Worm (Caenorhabditis elegans) whole organism, L1 larva: Measurements from ENCODE around the gene ribo-1.
A peak's percentile ranks its signal among the peaks of the same experiment; 100 is the strongest.

Experiments
- C04F5.9 ChIP-seq: sonication (generic microtip); optimal IDR thresholded peaks from 2 replicates; lab custom pipeline; 2016; ENCODE audit warnings: missing genetic modification characterization, missing compliant biosample characterization
- C34B4.2 ChIP-seq: sonication (generic microtip); optimal IDR thresholded peaks from 2 replicates; lab custom pipeline; 2017; ENCODE audit warnings: mild to moderate bottlenecking, missing genetic modification characterization, missing compliant biosample characterization
- Y116A8C.19 ChIP-seq: sonication (generic microtip); optimal IDR thresholded peaks from 2 replicates; lab custom pipeline; 2016; ENCODE audit warnings: missing compliant biosample characterization, missing genetic modification characterization, borderline replicate concordance
- aha-1 ChIP-seq: fragments of 150-350 bp; optimal IDR thresholded peaks from 2 replicates; lab custom pipeline; 2014; ENCODE audit warnings: missing biosample characterization, missing genetic modification characterization
- alr-1 ChIP-seq: fragments of 200-800 bp; sonication (Bioruptor generic); optimal IDR thresholded peaks from 2 replicates; lab custom pipeline; 2018; ENCODE audit warnings: borderline replicate concordance, mild to moderate bottlenecking, missing genetic modification characterization, missing compliant biosample characterization
- aly-2 ChIP-seq: fragments of 150-350 bp; optimal IDR thresholded peaks from 2 replicates; lab custom pipeline; 2014; ENCODE audit warnings: missing biosample characterization, missing genetic modification characterization
- ces-1 ChIP-seq: fragments of 150-350 bp; optimal IDR thresholded peaks from 2 replicates; lab custom pipeline; 2014; ENCODE audit warnings: missing biosample characterization, missing genetic modification reagents, missing genetic modification characterization
- dpl-1 ChIP-seq, 3 experiments: fragments of 150-350 bp in 2 of 3; sonication (generic microtip) in 1 of 3; optimal IDR thresholded peaks; 2 replicates each; lab custom pipeline; 2014 to 2017; ENCODE audit warnings: missing biosample characterization in 3 of 3, missing genetic modification characterization in 3 of 3, missing genetic modification reagents in 3 of 3
- dsc-1 ChIP-seq: sonication (generic microtip); optimal IDR thresholded peaks from 2 replicates; lab custom pipeline; 2016; ENCODE audit warnings: mild to moderate bottlenecking, missing genetic modification characterization, missing compliant biosample characterization
- efl-1 ChIP-seq, 4 experiments: fragments of 150-350 bp; optimal IDR thresholded peaks in 3 of 4; peaks in 1 of 4; 1 replicate in 1 of 4; 2 replicates in 3 of 4; lab custom pipeline; 2014; ENCODE audit warnings: missing biosample characterization in 2 of 4, missing genetic modification characterization in 2 of 4, missing genetic modification reagents in 2 of 4
- efl-3 ChIP-seq: fragments of 200-800 bp; sonication (Bioruptor generic); optimal IDR thresholded peaks from 2 replicates; lab custom pipeline; 2018; ENCODE audit warnings: mild to moderate bottlenecking, missing genetic modification characterization, missing compliant biosample characterization
- egl-13 ChIP-seq: sonication (generic microtip); optimal IDR thresholded peaks from 2 replicates; lab custom pipeline; 2016; ENCODE audit warnings: missing genotype, missing genetic modification reagents, missing genetic modification characterization, missing compliant biosample characterization
- egl-27 ChIP-seq, 2 experiments: fragments of 150-350 bp in 1 of 2; sonication (generic microtip); optimal IDR thresholded peaks; 3 replicates each; lab custom pipeline; 2017 to 2018; ENCODE audit warnings: missing biosample characterization in 2 of 2, missing genetic modification characterization in 2 of 2, missing genetic modification reagents in 2 of 2
- elt-2 ChIP-seq: sonication (generic microtip); optimal IDR thresholded peaks from 2 replicates; lab custom pipeline; 2016; ENCODE audit warnings: missing genetic modification characterization, mild to moderate bottlenecking, inconsistent platforms, missing compliant biosample characterization, missing genetic modification reagents
- elt-3 ChIP-seq, 6 experiments: fragments of 150-350 bp in 1 of 6; sonication (generic microtip); optimal IDR thresholded peaks; 2 replicates each; lab custom pipeline; 2017 to 2018; ENCODE audit warnings: missing biosample characterization in 6 of 6, missing genetic modification characterization in 6 of 6, inconsistent platforms in 1 of 6
- ets-5 ChIP-seq: fragments of 200-800 bp; sonication (Bioruptor generic); IDR thresholded peaks from 2 replicates; pipeline ENCODE4 v1.3.6; 2022; ENCODE audit warnings: missing genetic modification characterization, missing compliant biosample characterization
- fkh-4 ChIP-seq: sonication (generic microtip); optimal IDR thresholded peaks from 2 replicates; lab custom pipeline; 2016; ENCODE audit warnings: missing compliant biosample characterization, missing genetic modification characterization, borderline replicate concordance
- fkh-8 ChIP-seq: sonication (generic microtip); optimal IDR thresholded peaks from 2 replicates; lab custom pipeline; 2016; ENCODE audit warnings: mild to moderate bottlenecking, missing genetic modification characterization, missing compliant biosample characterization
- fos-1 ChIP-seq: fragments of 150-350 bp; optimal IDR thresholded peaks from 2 replicates; lab custom pipeline; 2014; ENCODE audit warnings: missing biosample characterization, missing genetic modification characterization
- irx-1 ChIP-seq: sonication (generic microtip); optimal IDR thresholded peaks from 2 replicates; lab custom pipeline; 2016; ENCODE audit warnings: missing genetic modification characterization, missing compliant biosample characterization
- isw-1 ChIP-seq: fragments of 200-800 bp; sonication (Bioruptor generic); IDR thresholded peaks from 2 replicates; pipeline ENCODE4 v1.3.6; 2022; ENCODE audit warnings: missing genetic modification characterization, missing compliant biosample characterization
- lin-13 ChIP-seq: fragments of 150-350 bp; optimal IDR thresholded peaks from 2 replicates; lab custom pipeline; 2014; ENCODE audit warnings: missing biosample characterization, missing genetic modification reagents, missing genetic modification characterization
- lin-14 ChIP-seq: fragments of 200-800 bp; sonication (Bioruptor generic); optimal IDR thresholded peaks from 2 replicates; lab custom pipeline; 2018; ENCODE audit warnings: mild to moderate bottlenecking, missing genetic modification characterization, moderate library complexity, missing compliant biosample characterization
- lin-35 ChIP-seq, 2 experiments: fragments of 150-350 bp; optimal IDR thresholded peaks; 2 replicates each; lab custom pipeline; 2014; ENCODE audit warnings: missing biosample characterization in 2 of 2, missing genetic modification characterization in 2 of 2, missing genetic modification reagents in 2 of 2
- lir-3 ChIP-seq: sonication (generic microtip); optimal IDR thresholded peaks from 2 replicates; lab custom pipeline; 2016; ENCODE audit warnings: mild to moderate bottlenecking, missing genetic modification characterization, moderate library complexity, missing compliant biosample characterization; ENCODE audit not compliant: poor library complexity
- nhr-19 ChIP-seq: fragments of 200-800 bp; sonication (Bioruptor generic); conservative IDR thresholded peaks from 2 replicates; pipeline ENCODE4 v1.3.6; 2022; ENCODE audit warnings: missing genetic modification characterization, missing compliant biosample characterization
- nhr-20 ChIP-seq: sonication (generic microtip); optimal IDR thresholded peaks from 2 replicates; lab custom pipeline; 2016; ENCODE audit warnings: mild to moderate bottlenecking, missing genetic modification characterization, missing compliant biosample characterization
- nhr-237 ChIP-seq: fragments of 150-350 bp; optimal IDR thresholded peaks from 2 replicates; lab custom pipeline; 2014; ENCODE audit warnings: missing biosample characterization, missing genetic modification characterization
- nhr-28 ChIP-seq: fragments of 150-350 bp; optimal IDR thresholded peaks from 2 replicates; lab custom pipeline; 2014; ENCODE audit warnings: missing biosample characterization, missing genetic modification characterization
- nhr-47 ChIP-seq: sonication (generic microtip); optimal IDR thresholded peaks from 2 replicates; lab custom pipeline; 2016; ENCODE audit warnings: mild to moderate bottlenecking, missing genetic modification characterization, moderate library complexity, missing compliant biosample characterization
- nhr-77 ChIP-seq: fragments of 150-350 bp; optimal IDR thresholded peaks from 2 replicates; lab custom pipeline; 2014; ENCODE audit warnings: missing biosample characterization, missing genetic modification characterization
- nhr-84 ChIP-seq: sonication (generic microtip); optimal IDR thresholded peaks from 2 replicates; lab custom pipeline; 2017; ENCODE audit warnings: missing biosample characterization, missing genetic modification characterization
- nhr-85 ChIP-seq: sonication (generic microtip); peaks from one replicate; lab custom pipeline; 2016; ENCODE audit warnings: missing genetic modification characterization, inconsistent platforms, missing compliant biosample characterization
- pag-3 ChIP-seq: sonication (generic microtip); optimal IDR thresholded peaks from 2 replicates; lab custom pipeline; 2017; ENCODE audit warnings: missing genetic modification characterization, mild to moderate bottlenecking, missing compliant biosample characterization, antibody characterized with exemption, borderline replicate concordance; ENCODE audit not compliant: insufficient read depth
- pqm-1 ChIP-seq: sonication (generic microtip); optimal IDR thresholded peaks from 3 replicates; lab custom pipeline; 2017; ENCODE audit warnings: missing biosample characterization, missing genetic modification characterization
- rnt-1 ChIP-seq: sonication (generic microtip); optimal IDR thresholded peaks from 2 replicates; lab custom pipeline; 2016; ENCODE audit warnings: mild to moderate bottlenecking, missing genetic modification characterization, moderate library complexity, missing compliant biosample characterization
- skn-1 ChIP-seq: fragments of 150-350 bp; optimal IDR thresholded peaks from 2 replicates; lab custom pipeline; 2014; ENCODE audit warnings: missing biosample characterization, missing genetic modification characterization
- snpc-4 ChIP-seq: fragments of 150-350 bp; optimal IDR thresholded peaks from 2 replicates; lab custom pipeline; 2014; ENCODE audit warnings: missing biosample characterization, missing genetic modification characterization
- snu-23 ChIP-seq: sonication (generic microtip); optimal IDR thresholded peaks from 2 replicates; lab custom pipeline; 2016; ENCODE audit warnings: missing genetic modification characterization, missing compliant biosample characterization
- sptf-1 ChIP-seq: fragments of 150-350 bp; optimal IDR thresholded peaks from 2 replicates; lab custom pipeline; 2014; ENCODE audit warnings: missing biosample characterization, missing genetic modification characterization
- sup-37 ChIP-seq: fragments of 200-800 bp; sonication (Bioruptor generic); optimal IDR thresholded peaks from 2 replicates; lab custom pipeline; 2018; ENCODE audit warnings: mild to moderate bottlenecking, missing genetic modification characterization, missing compliant biosample characterization
- swsn-7 ChIP-seq: sonication (generic microtip); optimal IDR thresholded peaks from 2 replicates; lab custom pipeline; 2016; ENCODE audit warnings: missing genetic modification characterization, missing compliant biosample characterization
- tlp-1 ChIP-seq: fragments of 150-350 bp; optimal IDR thresholded peaks from 2 replicates; lab custom pipeline; 2014; ENCODE audit warnings: missing biosample characterization, missing genetic modification characterization
- unc-30 ChIP-seq: sonication (generic microtip); optimal IDR thresholded peaks from 2 replicates; lab custom pipeline; 2017; ENCODE audit warnings: missing biosample characterization, missing genetic modification characterization
- unc-62 ChIP-seq: fragments of 150-350 bp; optimal IDR thresholded peaks from 2 replicates; lab custom pipeline; 2014; ENCODE audit warnings: missing biosample characterization, missing genetic modification reagents, missing genetic modification characterization
- unc-86 ChIP-seq: sonication (generic microtip); optimal IDR thresholded peaks from 2 replicates; lab custom pipeline; 2016; ENCODE audit warnings: missing genetic modification characterization, missing compliant biosample characterization
- unc-98 ChIP-seq: fragments of 200-800 bp; sonication (Bioruptor generic); IDR thresholded peaks from 2 replicates; pipeline ENCODE4 v1.3.6; 2022; ENCODE audit warnings: missing genetic modification characterization, missing compliant biosample characterization
- vab-15 ChIP-seq: sonication (generic microtip); optimal IDR thresholded peaks from 2 replicates; lab custom pipeline; 2017; ENCODE audit warnings: missing genotype, mild to moderate bottlenecking, missing genetic modification characterization, missing compliant biosample characterization
- xbp-1 ChIP-seq: sonication (generic microtip); optimal IDR thresholded peaks from 2 replicates; lab custom pipeline; 2016; ENCODE audit warnings: missing genetic modification characterization, missing compliant biosample characterization
- zag-1 ChIP-seq: fragments of 150-350 bp; optimal IDR thresholded peaks from 2 replicates; lab custom pipeline; 2014; ENCODE audit warnings: missing biosample characterization, missing genetic modification characterization
- zip-4 ChIP-seq: fragments of 200-800 bp; sonication (Bioruptor generic); optimal IDR thresholded peaks from 2 replicates; lab custom pipeline; 2018; ENCODE audit warnings: mild to moderate bottlenecking, missing genetic modification characterization, moderate library complexity, missing compliant biosample characterization
- ztf-11 ChIP-seq, 2 experiments: sonication (generic microtip); optimal IDR thresholded peaks; 2 replicates each; lab custom pipeline; 2016 to 2017; ENCODE audit warnings: missing genetic modification characterization in 2 of 2, missing biosample characterization in 1 of 2, missing compliant biosample characterization in 1 of 2
- ztf-4 ChIP-seq: fragments of 150-350 bp; optimal IDR thresholded peaks from 2 replicates; lab custom pipeline; 2014; ENCODE audit warnings: missing biosample characterization, missing genetic modification characterization

Gene ribo-1

ce11 chrIV:6881183-6881582 lies 29.3 kb upstream of the ribo-1 start (continued):
- TF ChIP-seq nhr-237 (tag; lab: Kevin White, UChicago) (no peak), zag-1 (tag; lab: Kevin White, UChicago) (no peak), efl-3 (GFP tag; lab: Kevin White, UChicago) (no peak), snpc-4 (no peak), fos-1 (peak; percentile 14), isw-1 (GFP tag; lab: Robert Waterston, UW) (no peak), ztf-4 (tag; lab: Kevin White, UChicago) (peak; percentile 51), fkh-8 (peak; percentile 59), unc-30 (tag; lab: Kevin White, UChicago) (no peak), fkh-4 (tag; lab: Kevin White, UChicago) (no peak), nhr-47 (tag; lab: Kevin White, UChicago) (peak; percentile 63), unc-98 (GFP tag; lab: Robert Waterston, UW) (no peak), C04F5.9 (tag; lab: Kevin White, UChicago) (no peak), xbp-1 (peak; percentile 35), egl-13 (peak; percentile 28), nhr-84 (tag; lab: Kevin White, UChicago) (no peak), elt-3 (tag; optimal IDR thresholded peaks at IDR 0.05; lab: Kevin White, UChicago) (no peak), unc-62 (GFP tag; lab: Kevin White, UChicago) (no peak), aha-1 (tag; lab: Kevin White, UChicago) (no peak), ets-5 (no peak), unc-86 (tag; lab: Kevin White, UChicago) (peak; percentile 52), pag-3 (no peak), elt-2 (tag; lab: Kevin White, UChicago) (no peak), nhr-85 (tag; lab: Kevin White, UChicago) (no peak), efl-1 (optimal IDR thresholded peaks at IDR 0.05; lab: Kevin White, UChicago) (peak; percentile 40 to 52), efl-1 (GFP tag; optimal IDR thresholded peaks at IDR 0.05 in 1 of 2; lab: Kevin White, UChicago) (no peak), swsn-7 (tag; lab: Kevin White, UChicago) (peak; percentile 60), ces-1 (GFP tag; lab: Kevin White, UChicago) (no peak), nhr-77 (tag; lab: Kevin White, UChicago) (peak; percentile 54), dsc-1 (peak; percentile 75), aly-2 (no peak), lir-3 (tag; lab: Kevin White, UChicago) (peak; percentile 4), Y116A8C.19 (tag; lab: Kevin White, UChicago) (no peak), ztf-11 (tag; optimal IDR thresholded peaks at IDR 0.05; lab: Kevin White, UChicago) (no peak), nhr-19 (GFP tag; lab: Robert Waterston, UW) (peak; percentile 83), rnt-1 (peak; percentile 75), lin-35 (GFP tag; optimal IDR thresholded peaks at IDR 0.05; lab: Kevin White, UChicago) (peak in 1 of 2 experiments; percentile 27), snu-23 (peak; percentile 71), tlp-1 (tag; lab: Kevin White, UChicago) (no peak), nhr-28 (tag; lab: Kevin White, UChicago) (no peak), vab-15 (no peak), zip-4 (GFP tag; lab: Kevin White, UChicago) (no peak), skn-1 (tag; lab: Kevin White, UChicago) (peak; percentile 15), lin-13 (GFP tag; lab: Kevin White, UChicago) (no peak), dpl-1 (GFP tag; optimal IDR thresholded peaks at IDR 0.05; lab: Kevin White, UChicago) (peak in 1 of 3 experiments; percentile 29), alr-1 (no peak), C34B4.2 (tag; lab: Kevin White, UChicago) (no peak), pqm-1 (no peak), egl-27 (tag; optimal IDR thresholded peaks at IDR 0.05; lab: Kevin White, UChicago) (peak; percentile 5 to 72), nhr-20 (tag; lab: Kevin White, UChicago) (peak; percentile 71), lin-14 (GFP tag; lab: Kevin White, UChicago) (peak; percentile 96), irx-1 (tag; lab: Kevin White, UChicago) (peak; percentile 39), sptf-1 (no peak), sup-37 (GFP tag; lab: Kevin White, UChicago) (no peak)
